Worm (Caenorhabditis elegans) whole organism, dauer: Measurements from ENCODE around the gene acdh-6.

Source experiments
- unc-62 ChIP-seq: sonication (generic microtip); optimal IDR thresholded peaks from 2 replicates; lab custom pipeline; 2017; ENCODE audit warnings: missing biosample characterization, missing genetic modification reagents, missing genetic modification characterization

The acdh-6 gene

ce11 chrIII:8589195-8589594, 28.3 kb downstream of the acdh-6 start, which contains the start of gene fip-3:
fip-3 (minus strand) TSS chrIII:8589488.
- no peak for TF ChIP-seq unc-62 (GFP tag; lab: Kevin White, UChicago)

DNA sequence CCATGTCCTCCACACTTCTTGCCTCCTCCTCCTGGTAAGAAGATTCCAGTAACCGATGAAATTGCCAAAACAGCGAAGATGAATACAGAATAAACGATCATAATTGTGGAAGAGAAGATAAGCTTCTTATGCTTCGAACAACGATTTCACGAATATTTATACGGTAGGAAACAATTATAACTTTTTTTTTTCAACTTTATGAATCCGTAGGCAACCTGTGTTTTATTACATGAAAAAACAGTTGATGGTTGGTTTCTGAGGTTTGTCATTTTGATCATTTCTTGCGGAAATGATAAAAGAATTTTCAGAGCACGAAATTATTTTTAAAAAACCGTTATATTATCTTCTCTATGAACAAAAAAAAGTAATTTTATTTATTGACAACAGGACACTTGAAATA, 29.9 kb downstream of the acdh-6 start, which contains the start of gene fipr-16:
TSS of gene fipr-16 (minus strand) at position 101 of the 400 bp plus-strand sequence.
- no peak for TF ChIP-seq unc-62 (GFP tag; lab: Kevin White, UChicago)

- TF ChIP-seq unc-62 (GFP tag; lab: Kevin White, UChicago): no peak
Measured at ce11 chrIII:8593620-8594019, 32.7 kb downstream of the acdh-6 start, which contains the start of gene C06E1.7. C06E1.7 (minus strand) TSS chrIII:8593720.

- TF ChIP-seq unc-62 (GFP tag; lab: Kevin White, UChicago): no peak
Measured at ce11 chrIII:8594088-8594487, 33.2 kb downstream of the acdh-6 start.

DNA sequence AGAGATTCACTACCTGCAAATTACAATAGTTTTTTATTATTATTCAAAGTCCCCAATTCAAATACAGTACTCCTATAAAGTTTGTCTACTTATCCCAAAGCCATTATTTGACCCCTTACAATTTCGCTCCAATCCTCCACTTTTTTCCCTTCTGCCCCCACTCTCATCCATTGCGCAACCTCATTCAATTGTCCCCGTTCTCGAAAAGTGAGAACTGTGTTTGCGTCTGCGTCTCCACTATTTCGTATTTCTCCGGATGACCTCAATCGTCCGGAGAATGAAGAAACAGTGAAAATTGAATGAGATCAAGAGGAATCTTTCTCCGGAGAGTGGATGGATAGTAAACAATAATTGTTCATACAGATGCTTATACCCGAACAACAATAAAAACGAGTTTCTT, 35.8 kb downstream of the acdh-6 start:
- no peak for TF ChIP-seq unc-62 (GFP tag; lab: Kevin White, UChicago)

DNA sequence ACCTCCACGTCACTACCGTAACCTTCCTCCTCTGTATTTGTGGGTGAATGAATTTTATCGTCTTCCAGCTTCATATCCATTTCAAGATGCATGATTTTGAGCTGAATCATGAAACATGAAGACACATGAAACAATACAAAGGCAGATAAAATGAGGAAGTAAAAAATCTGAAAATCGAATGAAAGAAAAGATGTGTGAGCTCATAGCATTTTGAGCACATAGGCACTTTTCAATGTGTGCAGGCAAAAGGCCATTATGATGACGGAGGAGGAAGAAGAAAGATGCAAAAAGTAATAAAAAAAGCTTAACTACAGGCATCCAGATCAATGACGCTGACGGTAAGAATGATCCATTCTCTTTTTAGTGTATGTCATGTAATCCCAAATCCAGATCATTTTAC, 36.8 kb downstream of the acdh-6 start, which contains the start of gene ztf-30:
TSS of gene ztf-30 (minus strand) at position 101 of the 400 bp plus-strand sequence.
- TF ChIP-seq unc-62 (GFP tag; lab: Kevin White, UChicago): no peak

ce11 chrIII:8598961-8599360, 38.0 kb downstream of the acdh-6 start:
- TF ChIP-seq unc-62 (GFP tag; lab: Kevin White, UChicago): no peak

DNA sequence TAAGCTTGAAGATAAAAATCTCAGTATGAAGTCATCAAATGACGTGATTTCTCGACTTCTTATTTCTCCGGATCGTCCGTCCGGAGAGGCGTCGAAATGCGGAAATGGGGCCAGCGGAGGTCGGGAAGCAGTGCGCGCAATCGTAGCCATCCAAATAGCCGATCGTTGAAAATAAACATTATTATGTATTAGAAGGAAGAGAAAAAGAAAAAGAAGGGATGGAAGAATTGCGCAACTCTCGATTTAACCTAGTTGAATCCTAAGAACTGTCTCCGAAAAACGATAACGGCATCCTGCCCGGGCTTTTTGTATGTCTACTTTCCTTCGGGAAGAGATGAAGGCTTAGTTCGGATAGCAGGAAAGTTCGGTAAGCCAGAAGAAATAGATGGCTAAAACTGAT, 41.2 kb downstream of the acdh-6 start:
- no peak for TF ChIP-seq unc-62 (GFP tag; lab: Kevin White, UChicago)

DNA sequence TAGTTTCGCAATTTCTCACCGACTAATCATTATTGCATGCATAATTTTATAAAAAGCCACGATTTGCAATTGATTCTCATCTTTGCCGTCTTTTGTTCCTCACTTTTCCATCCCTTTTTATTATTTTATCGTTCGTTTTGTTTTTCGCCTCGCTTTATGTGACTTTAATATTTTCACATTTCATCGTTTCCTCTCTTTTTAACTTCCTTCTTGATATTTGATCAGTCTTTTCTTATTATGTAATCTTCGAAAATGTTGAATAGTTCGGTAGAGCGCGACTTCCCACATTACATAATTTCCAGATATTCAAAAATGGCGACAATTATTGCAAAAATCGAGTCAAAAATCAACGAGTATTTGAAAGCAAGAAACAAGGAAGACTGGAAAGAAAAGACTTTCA, 44.6 kb downstream of the acdh-6 start, which contains the start of gene C06E1.1:
TSS of gene C06E1.1 (plus strand) at position 301 of the 400 bp plus-strand sequence.
- no peak for TF ChIP-seq unc-62 (GFP tag; lab: Kevin White, UChicago)

DNA sequence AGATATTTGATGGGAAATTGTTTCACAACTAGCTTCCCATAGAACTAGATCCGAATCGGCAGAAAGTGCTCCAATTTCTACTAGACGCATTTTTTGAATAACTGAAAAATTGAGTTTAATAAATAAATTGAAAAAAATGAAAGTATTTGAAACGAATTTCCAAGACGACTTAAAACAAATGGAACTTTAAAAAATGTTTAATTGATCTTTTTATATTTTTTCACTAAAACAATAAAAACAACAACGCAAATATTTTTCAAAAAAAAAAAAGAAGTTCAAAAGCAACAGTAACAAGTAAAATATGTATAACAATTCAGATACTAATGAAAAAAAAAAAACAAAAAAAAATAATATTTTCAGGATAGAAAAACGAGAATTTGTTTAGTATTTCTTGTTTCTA, 48.7 kb downstream of the acdh-6 start, which contains the start of gene C06E1.9:
TSS of gene C06E1.9 (minus strand) at position 101 of the 400 bp plus-strand sequence.
- TF ChIP-seq unc-62 (GFP tag; lab: Kevin White, UChicago): no peak

ce11 chrIII:8611282-8611681, 50.3 kb downstream of the acdh-6 start:
- no peak for TF ChIP-seq unc-62 (GFP tag; lab: Kevin White, UChicago)
